Worm (Caenorhabditis elegans) whole organism, midembryonic: ENCODE data around the gene srj-24.

Experiments used
- T22C8.4 ChIP-seq: fragments of 200-800 bp; sonication (Bioruptor generic); IDR thresholded peaks from 2 replicates; pipeline ENCODE4 v1.3.6; 2022; ENCODE audit warnings: missing genetic modification characterization, missing compliant biosample characterization
- cog-1 ChIP-seq: sonication (generic microtip); optimal IDR thresholded peaks from 2 replicates; lab custom pipeline; 2016; ENCODE audit warnings: missing genetic modification characterization, missing compliant biosample characterization
- flt-1 ChIP-seq: fragments of 200-800 bp; sonication (Bioruptor generic); IDR thresholded peaks from 2 replicates; pipeline ENCODE4 v1.3.6; 2022; ENCODE audit warnings: missing genetic modification characterization, missing compliant biosample characterization
- klf-2 ChIP-seq: fragments of 200-800 bp; sonication (Bioruptor generic); conservative IDR thresholded peaks from 2 replicates; pipeline ENCODE4 v1.3.6; 2022; ENCODE audit warnings: missing genetic modification reagents, missing genetic modification characterization, missing compliant biosample characterization
- med-1 ChIP-seq: sonication (generic microtip); optimal IDR thresholded peaks from 2 replicates; lab custom pipeline; 2017; ENCODE audit warnings: missing genetic modification characterization, mild to moderate bottlenecking, missing compliant biosample characterization, antibody characterized with exemption, missing genetic modification reagents; ENCODE audit not compliant: insufficient read depth
- ref-1 ChIP-seq: fragments of 200-800 bp; sonication (Bioruptor generic); conservative IDR thresholded peaks from 2 replicates; pipeline ENCODE4 v1.3.6; 2022; ENCODE audit warnings: missing genetic modification reagents, missing genetic modification characterization, missing compliant biosample characterization
- tab-1 ChIP-seq: fragments of 200-800 bp; sonication (Bioruptor generic); IDR thresholded peaks from 2 replicates; pipeline ENCODE4 v1.3.6; 2022; ENCODE audit warnings: missing genetic modification characterization, missing compliant biosample characterization
- ztf-23 ChIP-seq: fragments of 200-800 bp; sonication (Bioruptor generic); IDR thresholded peaks from 2 replicates; pipeline ENCODE4 v1.3.6; 2022; ENCODE audit warnings: missing genetic modification reagents, missing genetic modification characterization, missing compliant biosample characterization
- ztf-29 ChIP-seq: fragments of 200-800 bp; sonication (Bioruptor generic); IDR thresholded peaks from 2 replicates; pipeline ENCODE4 v1.3.6; 2022; ENCODE audit warnings: missing genetic modification reagents, missing genetic modification characterization, missing compliant biosample characterization

The srj-24 gene

ce11 chrV:695914-696313, 42.8 kb downstream of the srj-24 start, which contains the start of gene srj-52:
TSS of gene srj-52 (minus strand) at chrV:696014.
- no peak for TF ChIP-seq ref-1 (GFP tag; lab: Robert Waterston, UW)
- TF ChIP-seq cog-1 (tag; lab: Kevin White, UChicago), result no peak
- no peak for TF ChIP-seq ztf-23 (GFP tag; lab: Robert Waterston, UW)
- TF ChIP-seq med-1 (GFP tag; lab: Kevin White, UChicago), result no peak
- no peak for TF ChIP-seq T22C8.4
- TF ChIP-seq ztf-29 (GFP tag; lab: Robert Waterston, UW), result no peak
- no peak for TF ChIP-seq tab-1 (GFP tag; lab: Robert Waterston, UW)
- TF ChIP-seq flt-1, result no peak

- TF ChIP-seq med-1 (GFP tag; lab: Kevin White, UChicago), result no peak
- TF ChIP-seq flt-1, result no peak
- no peak for TF ChIP-seq ztf-29 (GFP tag; lab: Robert Waterston, UW)
- no peak for TF ChIP-seq ref-1 (GFP tag; lab: Robert Waterston, UW)
- no peak for TF ChIP-seq T22C8.4
- no peak for TF ChIP-seq ztf-23 (GFP tag; lab: Robert Waterston, UW)
- no peak for TF ChIP-seq cog-1 (tag; lab: Kevin White, UChicago)
- no peak for TF ChIP-seq tab-1 (GFP tag; lab: Robert Waterston, UW)
- TF ChIP-seq klf-2 (GFP tag; lab: Robert Waterston, UW), result no peak
Measured at ce11 chrV:694625-695024, 44.0 kb downstream of the srj-24 start, which contains the start of gene srj-53. TSS of gene srj-53 (minus strand) at chrV:694725.

ce11 chrV:692720-693422, 45.8 kb downstream of the srj-24 start, which contains the start of gene srx-4:
TSS of gene srx-4 (minus strand) at chrV:692770.
- TF ChIP-seq flt-1 (no peak), T22C8.4 (no peak), klf-2 (GFP tag; lab: Robert Waterston, UW) (no peak), ref-1 (GFP tag; lab: Robert Waterston, UW) (no peak), cog-1 (tag; lab: Kevin White, UChicago) (no peak)

- no peak for TF ChIP-seq cog-1 (tag; lab: Kevin White, UChicago)
- TF ChIP-seq ref-1 (GFP tag; lab: Robert Waterston, UW), result no peak
- no peak for TF ChIP-seq tab-1 (GFP tag; lab: Robert Waterston, UW)
- TF ChIP-seq med-1 (GFP tag; lab: Kevin White, UChicago), result no peak
- TF ChIP-seq ztf-29 (GFP tag; lab: Robert Waterston, UW), result no peak
- no peak for TF ChIP-seq klf-2 (GFP tag; lab: Robert Waterston, UW)
- no peak for TF ChIP-seq flt-1
- no peak for TF ChIP-seq T22C8.4
- TF ChIP-seq ztf-23 (GFP tag; lab: Robert Waterston, UW), result no peak
Measured at ce11 chrV:689538-689937, 49.1 kb downstream of the srj-24 start.

ce11 chrV:687384-687783, 51.3 kb downstream of the srj-24 start, which contains the start of gene H25P19.1:
TSS of gene H25P19.1 (plus strand) at chrV:687684.
- no peak for TF ChIP-seq klf-2 (GFP tag; lab: Robert Waterston, UW)
- no peak for TF ChIP-seq med-1 (GFP tag; lab: Kevin White, UChicago)
- TF ChIP-seq ref-1 (GFP tag; lab: Robert Waterston, UW), result no peak
- no peak for TF ChIP-seq tab-1 (GFP tag; lab: Robert Waterston, UW)
- no peak for TF ChIP-seq flt-1
- TF ChIP-seq ztf-23 (GFP tag; lab: Robert Waterston, UW), result no peak
- TF ChIP-seq ztf-29 (GFP tag; lab: Robert Waterston, UW), result no peak
- TF ChIP-seq T22C8.4, result no peak
- TF ChIP-seq cog-1 (tag; lab: Kevin White, UChicago), result no peak
